Fruit fly (Drosophila melanogaster): ENCODE results near the gene CG4907.

Gene CG4907

dm6 chr3R:22698208-22698607, 12.4 kb downstream of the CG4907 start, which contains the start of gene Cyp6d4:
Gene Cyp6d4, plus strand, starts transcription at chr3R:22698319.
- 0 out of 2 replicates have a peak, but pooled peaks have one; percentile 29 for TF ChIP-seq CG32532 (GFP tag; IDR thresholded peaks at IDR 0.05)
- no peak for TF ChIP-seq PHDP (tag; optimal IDR thresholded peaks at IDR 0.05)
- TF ChIP-seq CG3163 (GFP tag; optimal IDR thresholded peaks at IDR 0.05) = peak; percentile 82
- TF ChIP-seq Trl (optimal IDR thresholded peaks at IDR 0.05) = peak in 1 of 2 experiments; percentile 19
- TF ChIP-seq Trl (GFP tag; optimal IDR thresholded peaks at IDR 0.05) = no peak
- no peak for TF ChIP-seq rib (GFP tag; IDR thresholded peaks at IDR 0.05)

- TF ChIP-seq nau (GFP tag; optimal IDR thresholded peaks at IDR 0.05) (no peak), CG11504 (tag; optimal IDR thresholded peaks at IDR 0.05) (no peak), maf-S (GFP tag; optimal IDR thresholded peaks at IDR 0.05) (no peak), Asciz (GFP tag; optimal IDR thresholded peaks at IDR 0.05) (no peak), Atf6 (GFP tag; IDR thresholded peaks at IDR 0.05) (no peak), CG8478 (optimal IDR thresholded peaks at IDR 0.05) (no peak), CG10565 (GFP tag; optimal IDR thresholded peaks at IDR 0.05) (no peak), dan (GFP tag; IDR thresholded peaks at IDR 0.05) (no peak), CG10274 (GFP tag; optimal IDR thresholded peaks at IDR 0.05) (no peak), pnt (GFP tag; optimal IDR thresholded peaks at IDR 0.05) (no peak)
These were observed 15.9 kb downstream of the CG4907 start, which contains the start of gene cd for dm6 chr3R:22694659-22695058. Gene cd, plus strand, starts transcription at chr3R:22694959.

dm6 chr3R:22690311-22690710, 20.3 kb downstream of the CG4907 start, which contains the start of the genes wfs1 and Nup133:
Gene wfs1, minus strand, starts transcription at chr3R:22690380.
Gene Nup133, plus strand, starts transcription at chr3R:22690607.
- no peak for TF ChIP-seq pros (GFP tag; optimal IDR thresholded peaks at IDR 0.05)
- TF ChIP-seq ind (GFP tag; optimal IDR thresholded peaks at IDR 0.05) = peak; percentile 72
- peak; percentile 68 for TF ChIP-seq Abd-B (GFP tag; optimal IDR thresholded peaks at IDR 0.05)
- peak; percentile 13; the same call in 1 of the 3 replicates for TF ChIP-seq croc (GFP tag; conservative IDR thresholded peaks at IDR 0.05)
- TF ChIP-seq bsh (GFP tag; optimal IDR thresholded peaks at IDR 0.05) = peak in 1 of 2 experiments; percentile 82
- TF ChIP-seq Usf (GFP tag; optimal IDR thresholded peaks at IDR 0.05) = peak; percentile 46
- TF ChIP-seq CG18262 (tag; optimal IDR thresholded peaks at IDR 0.05) = peak; percentile 89
- peak; percentile 15 for TF ChIP-seq CG4707 (GFP tag; optimal IDR thresholded peaks at IDR 0.05)
- no peak for TF ChIP-seq ems (GFP tag; optimal IDR thresholded peaks at IDR 0.05)
- TF ChIP-seq Sry-δ (GFP tag; optimal IDR thresholded peaks at IDR 0.05) = peak; percentile 72
- peak; percentile 53 for TF ChIP-seq ttk (GFP tag; IDR thresholded peaks at IDR 0.05)
- no peak for TF ChIP-seq CTCF (GFP tag; optimal IDR thresholded peaks at IDR 0.05)
- peak; percentile 87 for TF ChIP-seq CG16813 (GFP tag; IDR thresholded peaks at IDR 0.05; ENCODE audit: partially characterized antibody)
- peak; percentile 86 for TF ChIP-seq CG15479 (GFP tag; optimal IDR thresholded peaks at IDR 0.05)
- TF ChIP-seq CG11085 (GFP tag; IDR thresholded peaks at IDR 0.05) = peak; percentile 38; the same call in 1 of the 2 replicates
- no peak for TF ChIP-seq odd (GFP tag; optimal IDR thresholded peaks at IDR 0.05)
- peak; percentile 18 for TF ChIP-seq cg (GFP tag; optimal IDR thresholded peaks at IDR 0.05)
- peak; percentile 80 for TF ChIP-seq twi (tag; optimal IDR thresholded peaks at IDR 0.05)
- no peak for TF ChIP-seq Rx (GFP tag; IDR thresholded peaks at IDR 0.05)
- peak; percentile 53 for TF ChIP-seq CG2120 (GFP tag; optimal IDR thresholded peaks at IDR 0.05)
- peak; percentile 81; the same call in 2 of the 3 replicates for TF ChIP-seq vnd (GFP tag; IDR thresholded peaks at IDR 0.05; ENCODE audit: partially characterized antibody)
- no peak for TF ChIP-seq Bteb2 (GFP tag; optimal IDR thresholded peaks at IDR 0.05)
- TF ChIP-seq unpg (GFP tag; optimal IDR thresholded peaks at IDR 0.05) = peak; percentile 84
- TF ChIP-seq CrebB (tag; optimal IDR thresholded peaks at IDR 0.05) = peak; percentile 28
- TF ChIP-seq seq (GFP tag; IDR thresholded peaks at IDR 0.05) = no peak
- TF ChIP-seq CG10274 (GFP tag; optimal IDR thresholded peaks at IDR 0.05) = no peak
- TF ChIP-seq nerfin-1 (tag; optimal IDR thresholded peaks at IDR 0.05) = peak; percentile 85
- TF ChIP-seq dysf (GFP tag; IDR thresholded peaks at IDR 0.05) = peak; percentile 62; the same call in 1 of the 3 replicates
- TF ChIP-seq ara (GFP tag; IDR thresholded peaks at IDR 0.05) = 0 out of 2 replicates have a peak, but pooled peaks have one; percentile 5
- no peak for TF ChIP-seq CG10565 (GFP tag; optimal IDR thresholded peaks at IDR 0.05)
- peak; percentile 49; the same call in 1 of the 2 replicates for TF ChIP-seq lmd (GFP tag; IDR thresholded peaks at IDR 0.05)
- TF ChIP-seq CG2129 (GFP tag; IDR thresholded peaks at IDR 0.05; ENCODE audit: partially characterized antibody) = peak; percentile 59; the same call in 1 of the 2 replicates
- TF ChIP-seq B-H1 (GFP tag; IDR thresholded peaks at IDR 0.05) = peak; percentile 25; the same call in 1 of the 3 replicates
- no peak for TF ChIP-seq dimm (GFP tag; IDR thresholded peaks at IDR 0.05)
- TF ChIP-seq BtbVII (GFP tag; optimal IDR thresholded peaks at IDR 0.05) = peak; percentile 35

Measured in whole organism, embryonic.